Fruit fly (Drosophila melanogaster) whole organism, embryonic: Measurements from ENCODE around the gene CG2767.

Experiments used
- CG11247 ChIP-seq: fragments of 200-800 bp; sonication (Bioruptor generic); IDR thresholded peaks from 2 replicates; pipeline ENCODE4 v1.3.6; 2022; ENCODE audit warnings: missing biosample characterization, missing genetic modification characterization
- CG12299 ChIP-seq: fragments of 200-800 bp; sonication (Bioruptor generic); optimal IDR thresholded peaks from 2 replicates; lab custom pipeline; 2018; ENCODE audit warnings: missing biosample characterization, mild to moderate bottlenecking, missing genetic modification characterization
- CG12942 ChIP-seq: fragments of 200-800 bp; sonication (Bioruptor generic); optimal IDR thresholded peaks from 3 replicates; lab custom pipeline; 2016; ENCODE audit warnings: missing biosample characterization, missing genetic modification characterization
- CG14441 ChIP-seq: fragments of 200-800 bp; sonication (Bioruptor generic); IDR thresholded peaks from 2 replicates; pipeline ENCODE4 v1.3.6; 2022; ENCODE audit warnings: missing biosample characterization, missing genetic modification characterization
- CG15269 ChIP-seq: fragments of 200-800 bp; sonication (Bioruptor generic); optimal IDR thresholded peaks from 2 replicates; lab custom pipeline; 2018; ENCODE audit warnings: missing biosample characterization, mild to moderate bottlenecking, missing genetic modification characterization, moderate library complexity
- CG15479 ChIP-seq: fragments of 200-800 bp; sonication (Bioruptor generic); optimal IDR thresholded peaks from 3 replicates; lab custom pipeline; 2019; ENCODE audit warnings: missing biosample characterization, mild to moderate bottlenecking, missing genetic modification characterization, moderate library complexity
- CG17612 ChIP-seq: fragments of 200-800 bp; sonication (Bioruptor generic); IDR thresholded peaks from 2 replicates; pipeline ENCODE4 v1.3.6; 2022; ENCODE audit warnings: missing biosample characterization, missing genetic modification characterization
- CG18011 ChIP-seq: fragments of 200-800 bp; sonication (Bioruptor generic); optimal IDR thresholded peaks from 2 replicates; lab custom pipeline; 2017; ENCODE audit warnings: missing biosample characterization, missing genetic modification characterization, mild to moderate bottlenecking, moderate library complexity, missing genotype
- CG18619 ChIP-seq: fragments of 200-800 bp; sonication (Bioruptor generic); optimal IDR thresholded peaks from 3 replicates; lab custom pipeline; 2017; ENCODE audit warnings: missing biosample characterization, mild to moderate bottlenecking, missing genetic modification characterization
- CG2875 ChIP-seq: fragments of 200-800 bp; sonication (Bioruptor generic); optimal IDR thresholded peaks from 2 replicates; lab custom pipeline; 2017; ENCODE audit warnings: missing biosample characterization, mild to moderate bottlenecking, missing genetic modification characterization, missing genetic modification reagents
- CG31441 ChIP-seq: fragments of 200-800 bp; sonication (Bioruptor generic); IDR thresholded peaks from 2 replicates; pipeline ENCODE4 v1.3.6; 2022; ENCODE audit warnings: missing biosample characterization, missing genetic modification characterization
- CG4707 ChIP-seq: fragments of 200-800 bp; sonication (Bioruptor generic); optimal IDR thresholded peaks from 2 replicates; lab custom pipeline; 2018; ENCODE audit warnings: missing biosample characterization, mild to moderate bottlenecking, missing genetic modification characterization, moderate library complexity
- CG6272 ChIP-seq: fragments of 200-800 bp; sonication (Bioruptor generic); IDR thresholded peaks from 2 replicates; pipeline ENCODE4 v1.3.6; 2022; ENCODE audit warnings: missing biosample characterization, missing genetic modification characterization
- CG7556 ChIP-seq: fragments of 200-800 bp; sonication (Bioruptor generic); optimal IDR thresholded peaks from 2 replicates; lab custom pipeline; 2017; ENCODE audit warnings: missing biosample characterization, mild to moderate bottlenecking, missing genetic modification characterization
- CG8281 ChIP-seq: fragments of 200-800 bp; sonication (Bioruptor generic); optimal IDR thresholded peaks from 2 replicates; lab custom pipeline; 2018; ENCODE audit warnings: missing biosample characterization, mild to moderate bottlenecking, missing genetic modification characterization, moderate library complexity
- CG8944 ChIP-seq: fragments of 200-800 bp; sonication (Bioruptor generic); optimal IDR thresholded peaks from 3 replicates; lab custom pipeline; 2016; ENCODE audit warnings: missing biosample characterization, missing genetic modification characterization
- CoRest ChIP-seq: fragments of 200-800 bp; sonication (Bioruptor generic); optimal IDR thresholded peaks from 3 replicates; lab custom pipeline; 2018; ENCODE audit warnings: missing biosample characterization, mild to moderate bottlenecking, missing genetic modification characterization, moderate library complexity
- Dad ChIP-seq: fragments of 200-800 bp; sonication (Bioruptor generic); optimal IDR thresholded peaks from 3 replicates; lab custom pipeline; 2016; ENCODE audit warnings: missing biosample characterization, missing genetic modification characterization
- E2f2 ChIP-seq: fragments of 200-800 bp; sonication (Bioruptor generic); IDR thresholded peaks from 2 replicates; pipeline ENCODE4 v1.3.6; 2022; ENCODE audit warnings: missing biosample characterization, missing genetic modification characterization
- ERR ChIP-seq: fragments of 200-800 bp; sonication (Bioruptor generic); optimal IDR thresholded peaks from 2 replicates; lab custom pipeline; 2016; ENCODE audit warnings: missing biosample characterization, missing genetic modification characterization
- H15 ChIP-seq: fragments of 200-800 bp; sonication (Bioruptor generic); IDR thresholded peaks from 3 replicates; pipeline ENCODE4 v1.3.6; 2022; ENCODE audit warnings: missing biosample characterization, missing genetic modification characterization
- Hand ChIP-seq: fragments of 200-800 bp; sonication (Bioruptor generic); optimal IDR thresholded peaks from 2 replicates; lab custom pipeline; 2017; ENCODE audit warnings: mild to moderate bottlenecking, missing biosample characterization, missing genetic modification reagents, missing genetic modification characterization
- HmgD ChIP-seq: fragments of 200-800 bp; sonication (Bioruptor generic); optimal IDR thresholded peaks from 3 replicates; lab custom pipeline; 2016; ENCODE audit warnings: missing biosample characterization, missing genetic modification characterization
- Hr78 ChIP-seq, 2 experiments: fragments of 200-800 bp in 1 of 2; fragments of >200 bp in 1 of 2; sonication (Bioruptor generic) in 1 of 2; optimal IDR thresholded peaks; 2 replicates each; lab custom pipeline; 2017 to 2019; ENCODE audit warnings: missing biosample characterization in 2 of 2, missing genetic modification characterization in 2 of 2, mild to moderate bottlenecking in 1 of 2, moderate library complexity in 1 of 2
- MTF-1 ChIP-seq: fragments of 200-800 bp; sonication (Bioruptor generic); optimal IDR thresholded peaks from 2 replicates; lab custom pipeline; 2018; ENCODE audit warnings: missing biosample characterization, mild to moderate bottlenecking, missing genetic modification characterization, borderline replicate concordance
- Nf-YB ChIP-seq: fragments of 200-800 bp; sonication (Bioruptor generic); optimal IDR thresholded peaks from 3 replicates; lab custom pipeline; 2019; ENCODE audit warnings: missing biosample characterization, mild to moderate bottlenecking, missing genetic modification characterization, moderate library complexity
- Oli ChIP-seq: fragments of 200-800 bp; sonication (Bioruptor generic); optimal IDR thresholded peaks from 2 replicates; lab custom pipeline; 2018; ENCODE audit warnings: missing biosample characterization, mild to moderate bottlenecking, missing genetic modification characterization, moderate library complexity
- Optix ChIP-seq: fragments of 200-800 bp; sonication (Bioruptor generic); IDR thresholded peaks from 3 replicates; pipeline ENCODE4 v1.3.6; 2022; ENCODE audit warnings: missing biosample characterization, missing genetic modification characterization
- Rfx ChIP-seq: fragments of 200-800 bp; sonication (Bioruptor generic); IDR thresholded peaks from 2 replicates; pipeline ENCODE4 v1.3.6; 2022; ENCODE audit warnings: missing biosample characterization, missing genetic modification characterization
- Sry-β ChIP-seq: fragments of 200-800 bp; sonication (Bioruptor generic); optimal IDR thresholded peaks from 2 replicates; lab custom pipeline; 2018; ENCODE audit warnings: missing biosample characterization, mild to moderate bottlenecking, missing genetic modification characterization, moderate library complexity
- TFAM ChIP-seq: fragments of 200-800 bp; sonication (Bioruptor generic); optimal IDR thresholded peaks from 2 replicates; lab custom pipeline; 2017; ENCODE audit warnings: missing biosample characterization, missing genetic modification characterization, inconsistent platforms
- Taf1 ChIP-seq: fragments of 200-800 bp; sonication (Bioruptor generic); IDR thresholded peaks from 2 replicates; pipeline ENCODE4 v1.3.6; 2022; ENCODE audit warnings: missing biosample characterization, missing genetic modification characterization
- abd-A ChIP-seq: fragments of 200-800 bp; sonication (Bioruptor generic); optimal IDR thresholded peaks from 3 replicates; lab custom pipeline; 2019; ENCODE audit warnings: missing biosample characterization, mild to moderate bottlenecking, missing genetic modification characterization, moderate library complexity
- ac ChIP-seq: fragments of 200-800 bp; sonication (Bioruptor generic); optimal IDR thresholded peaks from 3 replicates; lab custom pipeline; 2017; ENCODE audit warnings: missing biosample characterization, mild to moderate bottlenecking, missing genetic modification characterization
- crp ChIP-seq, 2 experiments: fragments of 200-800 bp; sonication (Bioruptor generic); optimal IDR thresholded peaks; 2 replicates in 1 of 2; 3 replicates in 1 of 2; lab custom pipeline; 2017; ENCODE audit warnings: missing biosample characterization in 2 of 2, missing genetic modification characterization in 2 of 2, mild to moderate bottlenecking in 1 of 2, moderate library complexity in 1 of 2
- eve ChIP-seq, 2 experiments: fragments of >200 bp; optimal IDR thresholded peaks; 2 replicates each; lab custom pipeline; 2017; ENCODE audit warnings: missing biosample characterization in 2 of 2, missing genetic modification characterization in 2 of 2
- grn ChIP-seq: fragments of 200-800 bp; sonication (Bioruptor generic); optimal IDR thresholded peaks from 3 replicates; lab custom pipeline; 2017; ENCODE audit warnings: missing biosample characterization, missing genetic modification characterization
- gt ChIP-seq: fragments of 200-800 bp; sonication (Bioruptor generic); IDR thresholded peaks from 2 replicates; pipeline ENCODE4 v1.3.6; 2022; ENCODE audit warnings: missing biosample characterization, missing genetic modification characterization
- insv ChIP-seq, 2 experiments: fragments of 200-800 bp; sonication (Bioruptor generic); optimal IDR thresholded peaks; 3 replicates each; lab custom pipeline; 2016 to 2018; ENCODE audit warnings: missing biosample characterization in 2 of 2, missing genetic modification characterization in 2 of 2
- jigr1 ChIP-seq: fragments of 200-800 bp; sonication (Bioruptor generic); IDR thresholded peaks from 3 replicates; pipeline ENCODE4 v1.3.6; 2022; ENCODE audit warnings: missing biosample characterization, missing genetic modification characterization
- kay ChIP-seq: fragments of 200-800 bp; sonication (Bioruptor generic); optimal IDR thresholded peaks from 2 replicates; lab custom pipeline; 2016; ENCODE audit warnings: missing biosample characterization, missing genetic modification characterization
- p53 ChIP-seq: fragments of 200-800 bp; sonication (Bioruptor generic); optimal IDR thresholded peaks from 2 replicates; lab custom pipeline; 2016; ENCODE audit warnings: missing biosample characterization, missing genetic modification characterization
- pan ChIP-seq, 4 experiments: fragments of >200 bp in 3 of 4; fragments of 200-800 bp in 1 of 4; sonication (Bioruptor generic) in 1 of 4; optimal IDR thresholded peaks in 3 of 4; IDR thresholded peaks in 1 of 4; 2 replicates each; pipeline versions ENCODE4 v1.3.6 to Lab custom; 2017 to 2022; ENCODE audit warnings: missing biosample characterization in 2 of 4, missing genetic modification characterization in 2 of 4, mixed read lengths in 1 of 4
- ranshi ChIP-seq: fragments of 200-800 bp; sonication (Bioruptor generic); IDR thresholded peaks from 2 replicates; pipeline ENCODE4 v1.3.6; 2022; ENCODE audit warnings: missing biosample characterization, missing genetic modification characterization
- row ChIP-seq: fragments of 200-800 bp; sonication (Bioruptor generic); IDR thresholded peaks from 3 replicates; pipeline ENCODE4 v1.3.6; 2022; ENCODE audit warnings: missing biosample characterization, missing genetic modification characterization
- sob ChIP-seq: fragments of 200-800 bp; sonication (Bioruptor generic); IDR thresholded peaks from 2 replicates; pipeline ENCODE4 v1.3.6; 2022; ENCODE audit warnings: missing biosample characterization, missing genetic modification characterization
- stc ChIP-seq: fragments of 200-800 bp; sonication (Bioruptor generic); IDR thresholded peaks from 2 replicates; pipeline ENCODE4 v1.3.6; 2022; ENCODE audit warnings: missing biosample characterization, missing genetic modification characterization
- tup ChIP-seq: fragments of 200-800 bp; sonication (Bioruptor generic); optimal IDR thresholded peaks from 2 replicates; lab custom pipeline; 2016; ENCODE audit warnings: missing biosample characterization, mild to moderate bottlenecking, missing genetic modification characterization, moderate library complexity
- tx ChIP-seq: fragments of 200-800 bp; sonication (Bioruptor generic); optimal IDR thresholded peaks from 2 replicates; lab custom pipeline; 2016; ENCODE audit warnings: missing biosample characterization, missing genetic modification characterization

CG2767 gene

dm6 chr3R:8027203-8027688 lies 19.3 kb upstream of the CG2767 start (continued):
- peak; percentile 64; the same call in 1 of the 2 replicates for TF ChIP-seq E2f2 (GFP tag; lab: Robert Waterston, UW)
- peak; percentile 49 for TF ChIP-seq stc
- TF ChIP-seq CG15479 (GFP tag; lab: Kevin White, UChicago), result no peak
- peak; percentile 81 for TF ChIP-seq CG12942
- no peak for TF ChIP-seq Sry-β (GFP tag; lab: Kevin White, UChicago)
- TF ChIP-seq abd-A (tag; lab: Kevin White, UChicago), result no peak
- peak; percentile 8 for TF ChIP-seq MTF-1 (GFP tag; lab: Kevin White, UChicago)
- peak; percentile 93 for TF ChIP-seq row (GFP tag; lab: Robert Waterston, UW)
- TF ChIP-seq ERR, result no peak
- peak; percentile 97 for TF ChIP-seq CoRest (tag; lab: Kevin White, UChicago)
- peak; percentile 68 for TF ChIP-seq CG8281 (tag; lab: Kevin White, UChicago)
- TF ChIP-seq Rfx (GFP tag; lab: Robert Waterston, UW), result peak; percentile 76
- TF ChIP-seq CG15269 (tag; lab: Kevin White, UChicago), result peak; percentile 93
- 0 out of 3 replicates have a peak, but pooled peaks have one; percentile 48 for TF ChIP-seq H15 (GFP tag; lab: Robert Waterston, UW)
- TF ChIP-seq CG8944 (GFP tag; lab: Kevin White, UChicago), result no peak
- no peak for TF ChIP-seq HmgD
- TF ChIP-seq ranshi (GFP tag; lab: Robert Waterston, UW), result peak; percentile 69
- peak; percentile 84 for TF ChIP-seq Nf-YB (GFP tag; lab: Kevin White, UChicago)
- TF ChIP-seq CG11247 (GFP tag; lab: Robert Waterston, UW), result peak; percentile 48; the same call in 1 of the 2 replicates
- no peak for TF ChIP-seq TFAM (GFP tag; lab: Kevin White, UChicago)
- TF ChIP-seq Hand, result peak; percentile 91
- no peak for TF ChIP-seq tx (GFP tag; lab: Kevin White, UChicago)
- TF ChIP-seq CG18619 (GFP tag; lab: Kevin White, UChicago), result peak; percentile 93
- TF ChIP-seq Optix (GFP tag; lab: Robert Waterston, UW), result 0 out of 3 replicates have a peak, but pooled peaks have one; percentile 9
- TF ChIP-seq CG12299 (tag; lab: Kevin White, UChicago), result peak; percentile 85
- TF ChIP-seq Oli (tag; lab: Kevin White, UChicago), result peak; percentile 92
- TF ChIP-seq ac, result no peak
- no peak for TF ChIP-seq Dad
- TF ChIP-seq CG18011 (GFP tag; lab: Kevin White, UChicago), result peak; percentile 40
- peak; percentile 88 for TF ChIP-seq CG31441 (GFP tag; lab: Robert Waterston, UW)
- TF ChIP-seq gt (GFP tag; lab: Robert Waterston, UW), result no peak
- peak in 1 of 2 experiments; percentile 76 for TF ChIP-seq Hr78 (GFP tag; optimal IDR thresholded peaks at IDR 0.05; lab: Kevin White, UChicago)
- TF ChIP-seq kay (GFP tag; lab: Kevin White, UChicago), result peak; percentile 15
- TF ChIP-seq p53 (GFP tag; lab: Kevin White, UChicago), result no peak
- peak in 1 of 2 experiments; percentile 41 for TF ChIP-seq insv (GFP tag; optimal IDR thresholded peaks at IDR 0.05; lab: Kevin White, UChicago)
- no peak for TF ChIP-seq pan (optimal IDR thresholded peaks at IDR 0.05; lab: Kevin White, UChicago)
- TF ChIP-seq pan (GFP tag; optimal IDR thresholded peaks at IDR 0.05 in 1 of 2, IDR thresholded peaks at IDR 0.05 in 1 of 2), result peak in 1 of 2 experiments; percentile 75
- TF ChIP-seq CG17612 (GFP tag; lab: Robert Waterston, UW), result no peak
- TF ChIP-seq jigr1 (GFP tag; lab: Robert Waterston, UW), result no peak
- peak in 1 of 2 experiments; percentile 29 for TF ChIP-seq crp (GFP tag; optimal IDR thresholded peaks at IDR 0.05; lab: Kevin White, UChicago)
- TF ChIP-seq grn, result no peak
- no peak for TF ChIP-seq CG4707 (GFP tag; lab: Kevin White, UChicago)
- TF ChIP-seq tup, result peak; percentile 32
- TF ChIP-seq CG6272, result no peak
- peak; percentile 98 for TF ChIP-seq CG7556 (GFP tag; lab: Kevin White, UChicago)
- TF ChIP-seq sob (GFP tag; lab: Robert Waterston, UW), result peak; percentile 70
- TF ChIP-seq CG2875, result peak; percentile 89
- TF ChIP-seq eve (GFP tag; optimal IDR thresholded peaks at IDR 0.05; lab: Kevin White, UChicago), result no peak
- peak; percentile 63 for TF ChIP-seq CG14441 (GFP tag; lab: Robert Waterston, UW)
- TF ChIP-seq Taf1 (GFP tag; lab: Robert Waterston, UW), result no peak
